Worm (Caenorhabditis elegans): ENCODE results near the gene F41B4.3.

DNA sequence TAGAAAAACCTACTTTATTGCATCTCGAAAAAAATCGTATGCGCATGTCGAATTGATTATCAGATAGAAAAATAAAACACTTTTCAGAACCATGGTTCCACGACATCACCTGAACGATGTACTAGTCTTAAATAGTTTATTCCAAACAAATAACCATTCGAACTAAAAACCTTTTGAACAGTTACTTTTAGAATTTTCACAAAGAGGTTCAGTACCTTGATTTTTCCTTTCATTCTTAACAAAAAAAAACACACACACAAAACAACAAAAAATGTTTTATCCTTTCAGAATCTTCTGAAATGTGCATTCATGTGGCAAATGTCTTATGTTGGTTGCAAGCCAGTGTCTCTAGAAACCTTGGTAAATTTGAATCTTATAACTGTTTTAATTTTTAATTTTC, 38.8 kb upstream of the F41B4.3 start, which contains the start of gene F41C6.4:
- TF ChIP-seq cnd-1 (tag; optimal IDR thresholded peaks at IDR 0.05) (no peak), nhr-237 (tag; optimal IDR thresholded peaks at IDR 0.05) (no peak), unc-39 (tag; optimal IDR thresholded peaks at IDR 0.05) (no peak), sem-2 (GFP tag; optimal IDR thresholded peaks at IDR 0.05) (no peak), nhr-12 (tag; optimal IDR thresholded peaks at IDR 0.05) (no peak), ceh-39 (tag; optimal IDR thresholded peaks at IDR 0.05) (no peak), M03D4.4 (tag; optimal IDR thresholded peaks at IDR 0.05) (no peak), nhr-76 (tag; optimal IDR thresholded peaks at IDR 0.05) (no peak), drap-1 (GFP tag; optimal IDR thresholded peaks at IDR 0.05) (no peak), tbx-8 (GFP tag; optimal IDR thresholded peaks at IDR 0.05) (no peak)

Data from whole organism, mixed stage, embryonic.